Fruit fly (Drosophila melanogaster): ENCODE results near the gene snRNP-U1-C.

Gene snRNP-U1-C

DNA sequence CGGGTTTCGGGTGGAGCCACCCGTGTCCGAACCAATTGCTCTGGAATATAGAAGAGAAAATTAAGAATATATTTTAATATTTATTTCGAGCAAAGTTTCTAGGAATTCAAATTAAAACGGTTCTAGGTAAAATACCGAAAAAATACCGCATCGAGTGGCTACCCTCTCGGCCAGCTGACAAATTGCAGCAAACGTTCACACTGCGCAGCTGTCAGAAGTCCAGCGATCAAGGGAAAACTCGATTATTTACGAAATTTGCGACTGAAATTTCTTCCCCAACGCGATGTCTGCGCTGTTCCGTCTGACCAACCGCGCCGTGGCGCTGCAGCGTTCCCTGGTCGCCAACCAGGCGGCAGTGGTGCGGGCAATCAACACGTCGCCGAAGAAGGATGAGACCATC lies 43.7 kb upstream of the snRNP-U1-C start, which contains the start of gene NP15.6 (continued):
- TF ChIP-seq jing (GFP tag; optimal IDR thresholded peaks at IDR 0.05) (no peak), oc (tag; optimal IDR thresholded peaks at IDR 0.05) (no peak), E2f2 (GFP tag; IDR thresholded peaks at IDR 0.05) (peak; percentile 56), CG13287 (GFP tag; IDR thresholded peaks at IDR 0.05; ENCODE audit: partially characterized antibody) (peak; percentile 23; the same call in 1 of the 2 replicates), ham (GFP tag; IDR thresholded peaks at IDR 0.05) (no peak), Ets97D (GFP tag; optimal IDR thresholded peaks at IDR 0.05) (no peak), bigmax (GFP tag; optimal IDR thresholded peaks at IDR 0.05) (no peak), CG14710 (tag; optimal IDR thresholded peaks at IDR 0.05) (peak; percentile 26), CG17328 (GFP tag; IDR thresholded peaks at IDR 0.05) (no peak), prd (optimal IDR thresholded peaks at IDR 0.05) (no peak), prd (GFP tag; IDR thresholded peaks at IDR 0.05) (no peak), PHDP (tag; optimal IDR thresholded peaks at IDR 0.05) (no peak), CG33213 (GFP tag; optimal IDR thresholded peaks at IDR 0.05) (no peak), slou (GFP tag; optimal IDR thresholded peaks at IDR 0.05) (no peak), MTF-1 (GFP tag; optimal IDR thresholded peaks at IDR 0.05; ENCODE audit: borderline replicate concordance) (no peak), pum (GFP tag; optimal IDR thresholded peaks at IDR 0.05) (no peak), trem (tag; optimal IDR thresholded peaks at IDR 0.05) (peak; percentile 39), CG13775 (GFP tag; optimal IDR thresholded peaks at IDR 0.05) (no peak), gem (tag; optimal IDR thresholded peaks at IDR 0.05) (no peak), ap (GFP tag; IDR thresholded peaks at IDR 0.05) (no peak), ind (GFP tag; optimal IDR thresholded peaks at IDR 0.05) (no peak), CG15601 (tag; optimal IDR thresholded peaks at IDR 0.05) (no peak), Hmr (GFP tag; optimal IDR thresholded peaks at IDR 0.05) (no peak), ewg (GFP tag; optimal IDR thresholded peaks at IDR 0.05) (peak; percentile 61), lab (GFP tag; optimal IDR thresholded peaks at IDR 0.05) (no peak), sens-2 (GFP tag; IDR thresholded peaks at IDR 0.05) (no peak), CG17359 (tag; optimal IDR thresholded peaks at IDR 0.05) (no peak), Fer1 (GFP tag; optimal IDR thresholded peaks at IDR 0.05) (peak; percentile 2), Myb (GFP tag; optimal IDR thresholded peaks at IDR 0.05) (peak; percentile 92), CG6683 (GFP tag; optimal IDR thresholded peaks at IDR 0.05) (no peak), btn (GFP tag; optimal IDR thresholded peaks at IDR 0.05) (no peak), tup (GFP tag; optimal IDR thresholded peaks at IDR 0.05) (no peak), CG9876 (GFP tag; optimal IDR thresholded peaks at IDR 0.05) (no peak), CG6654 (GFP tag; optimal IDR thresholded peaks at IDR 0.05) (no peak), zfh2 (GFP tag; optimal IDR thresholded peaks at IDR 0.05) (no peak), CG3847 (GFP tag; IDR thresholded peaks at IDR 0.05) (0 out of 2 replicates have a peak, but pooled peaks have one; percentile 7), Sin3A (optimal IDR thresholded peaks at IDR 0.05) (peak; percentile 3), Ets65A (GFP tag) (no peak), ato (GFP tag; IDR thresholded peaks at IDR 0.05; ENCODE audit: partially characterized antibody) (no peak), CG17912 (GFP tag; optimal IDR thresholded peaks at IDR 0.05) (no peak), pzg (GFP tag; optimal IDR thresholded peaks at IDR 0.05) (peak; percentile 61), cad (GFP tag; optimal IDR thresholded peaks at IDR 0.05) (no peak), CG7963 (GFP tag; IDR thresholded peaks at IDR 0.05; ENCODE audit: partially characterized antibody) (no peak), stwl (tag; optimal IDR thresholded peaks at IDR 0.05) (peak; percentile 31), fd3F (GFP tag; optimal IDR thresholded peaks at IDR 0.05) (no peak), Lim3 (GFP tag; IDR thresholded peaks at IDR 0.05) (no peak), Neu2 (GFP tag; optimal IDR thresholded peaks at IDR 0.05; ENCODE audit: borderline replicate concordance) (no peak), Doc2 (GFP tag; IDR thresholded peaks at IDR 0.05) (no peak), Poxn (GFP tag; IDR thresholded peaks at IDR 0.05) (no peak), CG15269 (tag; optimal IDR thresholded peaks at IDR 0.05) (no peak), CG7786 (GFP tag; optimal IDR thresholded peaks at IDR 0.05) (no peak), B-H1 (GFP tag; IDR thresholded peaks at IDR 0.05) (no peak)

All from whole organism, embryonic.